Worm (Caenorhabditis elegans) whole organism, late embryonic: ENCODE results near the gene F18H3.4.

Source experiments
- K09A11.1 ChIP-seq: sonication (generic microtip); optimal IDR thresholded peaks from 2 replicates; lab custom pipeline; 2017; ENCODE audit warnings: antibody characterized with exemption, mild to moderate bottlenecking, missing genetic modification characterization, missing compliant biosample characterization; ENCODE audit not compliant: insufficient read depth
- ceh-6 ChIP-seq: fragments of 200-800 bp; sonication (Bioruptor generic); optimal IDR thresholded peaks from 2 replicates; lab custom pipeline; 2018; ENCODE audit warnings: mild to moderate bottlenecking, missing genetic modification characterization, missing compliant biosample characterization
- pqm-1 ChIP-seq: sonication (generic microtip); optimal IDR thresholded peaks from 2 replicates; lab custom pipeline; 2016; ENCODE audit warnings: missing genetic modification characterization, missing compliant biosample characterization

ce11 chrX:13574029-13574428 is 45.1 kb downstream of the F18H3.4 start:
- TF ChIP-seq pqm-1 (tag; lab: Kevin White, UChicago) (no peak), K09A11.1 (tag; lab: Kevin White, UChicago) (no peak), ceh-6 (GFP tag; lab: Kevin White, UChicago) (no peak)
